Worm (Caenorhabditis elegans) whole organism, L4 larva: ENCODE measurements around the gene lin-12.

Experiments used
- F49E8.2 ChIP-seq: sonication (generic microtip); optimal IDR thresholded peaks from 2 replicates; lab custom pipeline; 2016; ENCODE audit warnings: missing compliant biosample characterization, mild to moderate bottlenecking, missing genetic modification characterization, borderline replicate concordance
- Y75B8A.6 ChIP-seq: fragments of 200-800 bp; sonication (Bioruptor generic); IDR thresholded peaks from 2 replicates; pipeline ENCODE4 v1.3.6; 2022; ENCODE audit warnings: missing genetic modification reagents, missing genetic modification characterization, missing compliant biosample characterization
- ZK546.5 ChIP-seq, 2 experiments: sonication (generic microtip); optimal IDR thresholded peaks; 2 replicates each; lab custom pipeline; 2017; ENCODE audit warnings: missing biosample characterization in 2 of 2, missing genetic modification characterization in 2 of 2
- aha-1 ChIP-seq: fragments of 150-350 bp; peaks from one replicate; lab custom pipeline; 2014; ENCODE audit warnings: missing biosample characterization, missing genetic modification characterization
- attf-4 ChIP-seq: sonication (generic microtip); optimal IDR thresholded peaks from 3 replicates; lab custom pipeline; 2017; ENCODE audit warnings: missing biosample characterization, missing genetic modification characterization
- ceh-28 ChIP-seq: fragments of 150-350 bp; optimal IDR thresholded peaks from 2 replicates; lab custom pipeline; 2014; ENCODE audit warnings: missing biosample characterization, missing genetic modification reagents, missing genetic modification characterization
- ceh-44 ChIP-seq: fragments of 200-800 bp; sonication (Bioruptor generic); IDR thresholded peaks from 2 replicates; pipeline ENCODE4 v1.3.6; 2022; ENCODE audit warnings: missing genetic modification reagents, missing genetic modification characterization, missing compliant biosample characterization
- ces-1 ChIP-seq: fragments of 150-350 bp; sonication (generic microtip); optimal IDR thresholded peaks from 4 replicates; lab custom pipeline; 2014; ENCODE audit warnings: missing biosample characterization, missing genetic modification reagents, missing genetic modification characterization
- daf-12 ChIP-seq: fragments of 150-350 bp; optimal IDR thresholded peaks from 2 replicates; lab custom pipeline; 2014; ENCODE audit warnings: missing biosample characterization, missing genetic modification reagents, missing genetic modification characterization
- daf-16 ChIP-seq, 3 experiments: sonication (generic microtip); optimal IDR thresholded peaks; 2 replicates each; lab custom pipeline; 2016 to 2017; ENCODE audit warnings: missing genetic modification characterization in 3 of 3, missing genetic modification reagents in 3 of 3, mild to moderate bottlenecking in 2 of 3, missing compliant biosample characterization in 2 of 3, missing biosample characterization in 1 of 3, moderate library complexity in 1 of 3
- duxl-1 ChIP-seq: sonication (generic microtip); optimal IDR thresholded peaks from 2 replicates; lab custom pipeline; 2016; ENCODE audit warnings: mild to moderate bottlenecking, missing genetic modification characterization, moderate library complexity, missing compliant biosample characterization; ENCODE audit not compliant: poor library complexity
- dve-1 ChIP-seq: sonication (generic microtip); optimal IDR thresholded peaks from 2 replicates; lab custom pipeline; 2017; ENCODE audit warnings: antibody characterized with exemption, mild to moderate bottlenecking, missing genetic modification characterization, missing compliant biosample characterization; ENCODE audit not compliant: insufficient read depth
- egl-27 ChIP-seq: sonication (generic microtip); optimal IDR thresholded peaks from 3 replicates; lab custom pipeline; 2017; ENCODE audit warnings: missing biosample characterization, missing genetic modification reagents, missing genetic modification characterization
- gei-8 ChIP-seq: fragments of 200-800 bp; sonication (Bioruptor generic); optimal IDR thresholded peaks from 2 replicates; lab custom pipeline; 2018; ENCODE audit warnings: mild to moderate bottlenecking, missing genetic modification characterization, missing compliant biosample characterization
- hlh-11 ChIP-seq: fragments of 200-800 bp; sonication (Bioruptor generic); optimal IDR thresholded peaks from 2 replicates; lab custom pipeline; 2018; ENCODE audit warnings: mild to moderate bottlenecking, missing genetic modification characterization, missing compliant biosample characterization
- hlh-30 ChIP-seq: sonication (generic microtip); optimal IDR thresholded peaks from 2 replicates; lab custom pipeline; 2017; ENCODE audit warnings: antibody characterized with exemption, mild to moderate bottlenecking, missing genetic modification characterization, missing compliant biosample characterization; ENCODE audit not compliant: insufficient read depth
- jun-1 ChIP-seq: fragments of 150-350 bp; optimal IDR thresholded peaks from 2 replicates; lab custom pipeline; 2014; ENCODE audit warnings: missing biosample characterization, missing genetic modification reagents, missing genetic modification characterization
- lin-1 ChIP-seq: fragments of 200-800 bp; sonication (Bioruptor generic); IDR thresholded peaks from 2 replicates; pipeline ENCODE4 v1.3.6; 2022; ENCODE audit warnings: missing genetic modification reagents, missing genetic modification characterization, missing compliant biosample characterization
- lin-13 ChIP-seq: fragments of 150-350 bp; optimal IDR thresholded peaks from 2 replicates; lab custom pipeline; 2014; ENCODE audit warnings: missing biosample characterization, missing genetic modification reagents, missing genetic modification characterization
- lin-29 ChIP-seq: fragments of 200-800 bp; sonication (Bioruptor generic); IDR thresholded peaks from 2 replicates; pipeline ENCODE4 v1.3.6; 2022; ENCODE audit warnings: missing genetic modification reagents, missing genetic modification characterization, missing compliant biosample characterization
- lsy-2 ChIP-seq, 2 experiments: fragments of 150-350 bp in 1 of 2; sonication (generic microtip) in 1 of 2; optimal IDR thresholded peaks; 2 replicates each; lab custom pipeline; 2014 to 2017; ENCODE audit warnings: missing biosample characterization in 2 of 2, missing genetic modification characterization in 2 of 2
- madf-5 ChIP-seq, 2 experiments: fragments of 200-800 bp; sonication (Bioruptor generic); IDR thresholded peaks; 2 replicates each; pipeline ENCODE4 v1.3.6; 2022; ENCODE audit warnings: missing compliant biosample characterization in 2 of 2, missing genetic modification characterization in 2 of 2
- mep-1 ChIP-seq: fragments of 150-350 bp; sonication (generic microtip); optimal IDR thresholded peaks from 3 replicates; lab custom pipeline; 2014; ENCODE audit warnings: missing biosample characterization, missing genetic modification characterization
- mes-2 ChIP-seq: sonication (generic microtip); optimal IDR thresholded peaks from 2 replicates; lab custom pipeline; 2016; ENCODE audit warnings: missing genotype, mild to moderate bottlenecking, missing genetic modification characterization, missing compliant biosample characterization; ENCODE audit not compliant: poor library complexity, severe bottlenecking
- mxl-3 ChIP-seq: fragments of 200-800 bp; sonication (Bioruptor generic); optimal IDR thresholded peaks from 2 replicates; lab custom pipeline; 2018; ENCODE audit warnings: mild to moderate bottlenecking, missing genetic modification characterization, missing compliant biosample characterization
- nhr-102 ChIP-seq: sonication (generic microtip); optimal IDR thresholded peaks from 2 replicates; lab custom pipeline; 2016; ENCODE audit warnings: mild to moderate bottlenecking, missing genetic modification characterization, moderate library complexity, missing compliant biosample characterization
- nhr-111 ChIP-seq: fragments of 200-800 bp; sonication (Bioruptor generic); optimal IDR thresholded peaks from 2 replicates; lab custom pipeline; 2018; ENCODE audit warnings: mild to moderate bottlenecking, missing genetic modification characterization, missing compliant biosample characterization
- nhr-28 ChIP-seq: fragments of 150-350 bp; optimal IDR thresholded peaks from 2 replicates; lab custom pipeline; 2014; ENCODE audit warnings: missing biosample characterization, missing genetic modification characterization
- nhr-6 ChIP-seq: fragments of 150-350 bp; optimal IDR thresholded peaks from 2 replicates; lab custom pipeline; 2014; ENCODE audit warnings: missing biosample characterization, missing genetic modification characterization
- nhr-76 ChIP-seq: fragments of 150-350 bp; optimal IDR thresholded peaks from 2 replicates; lab custom pipeline; 2014; ENCODE audit warnings: missing biosample characterization, missing genetic modification characterization
- pqm-1 ChIP-seq: sonication (generic microtip); optimal IDR thresholded peaks from 2 replicates; lab custom pipeline; 2017; ENCODE audit warnings: missing biosample characterization, missing genetic modification characterization
- rbr-2 ChIP-seq: sonication (generic microtip); optimal IDR thresholded peaks from 2 replicates; lab custom pipeline; 2016; ENCODE audit warnings: missing genotype, missing genetic modification characterization, missing compliant biosample characterization
- sdz-12 ChIP-seq: fragments of 200-800 bp; sonication (Bioruptor generic); optimal IDR thresholded peaks from 2 replicates; lab custom pipeline; 2018; ENCODE audit warnings: mild to moderate bottlenecking, missing genetic modification characterization, missing compliant biosample characterization
- spr-1 ChIP-seq: sonication (generic microtip); optimal IDR thresholded peaks from 2 replicates; lab custom pipeline; 2016; ENCODE audit warnings: mild to moderate bottlenecking, missing genetic modification characterization, missing compliant biosample characterization
- tra-1 ChIP-seq: fragments of 200-800 bp; sonication (Bioruptor generic); IDR thresholded peaks from 2 replicates; pipeline ENCODE4 v1.3.6; 2022; ENCODE audit warnings: missing genetic modification reagents, missing genetic modification characterization, missing compliant biosample characterization
- unc-130 ChIP-seq: sonication (generic microtip); optimal IDR thresholded peaks from 2 replicates; lab custom pipeline; 2016; ENCODE audit warnings: missing genetic modification reagents, missing genetic modification characterization, missing compliant biosample characterization
- unc-62 ChIP-seq, 3 experiments: fragments of 150-350 bp in 1 of 3; sonication (generic microtip); optimal IDR thresholded peaks in 2 of 3; peaks in 1 of 3; 1 replicate in 1 of 3; 2 replicates in 2 of 3; lab custom pipeline; 2014 to 2017; ENCODE audit warnings: missing biosample characterization in 3 of 3, missing genetic modification characterization in 3 of 3, missing genetic modification reagents in 3 of 3, missing genotype in 1 of 3
- zag-1 ChIP-seq: fragments of 150-350 bp; optimal IDR thresholded peaks from 2 replicates; lab custom pipeline; 2014; ENCODE audit warnings: missing biosample characterization, missing genetic modification characterization
- ztf-7 ChIP-seq: fragments of 150-350 bp; optimal IDR thresholded peaks from 2 replicates; lab custom pipeline; 2014; ENCODE audit warnings: missing biosample characterization, missing genetic modification characterization

The lin-12 gene

DNA sequence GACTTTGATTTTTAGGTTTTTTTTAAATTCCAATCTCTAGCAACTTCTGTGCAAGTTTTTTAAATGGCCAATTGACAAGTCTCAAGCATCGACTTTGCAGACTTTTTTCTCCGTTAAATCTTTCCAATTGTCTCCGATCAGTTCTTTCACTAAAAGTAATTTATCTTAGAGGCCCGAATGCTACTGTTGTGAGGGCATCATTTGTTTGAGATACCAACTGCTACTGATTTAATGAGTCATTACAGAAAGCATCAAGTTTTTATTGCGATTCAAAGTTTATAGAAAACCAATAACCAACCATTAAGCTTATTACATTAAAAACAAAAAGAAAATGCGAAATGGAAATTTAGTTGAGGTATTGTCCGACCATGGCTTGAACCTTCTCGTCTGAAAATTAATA, 8.9 kb upstream of the lin-12 start:
- TF ChIP-seq zag-1 (tag; lab: Kevin White, UChicago) (no peak), aha-1 (tag; lab: Kevin White, UChicago) (peak; percentile 22), sdz-12 (GFP tag; lab: Kevin White, UChicago) (no peak)

DNA sequence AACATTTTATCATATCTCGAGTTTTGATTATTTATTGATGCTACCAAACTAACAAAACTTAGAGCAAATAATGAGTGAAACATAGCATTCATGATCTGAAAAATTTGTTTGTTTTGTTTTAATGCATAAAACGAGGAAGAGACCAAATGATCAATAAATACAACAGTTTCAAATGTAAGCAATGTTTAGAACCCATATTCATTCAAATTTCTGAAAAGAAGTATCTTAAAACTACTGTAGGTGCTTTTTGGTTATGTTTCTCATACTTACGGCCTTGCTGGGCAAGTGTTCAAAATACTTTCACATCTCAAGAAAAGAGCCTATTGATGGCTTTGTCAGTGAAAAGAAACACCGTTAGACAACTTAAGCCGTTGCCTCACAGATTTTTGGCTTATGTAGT, 6.4 kb upstream of the lin-12 start, which contains the start of gene F02A9.1:
F02A9.1 (minus strand) TSS at position 101 of the 400 bp plus-strand sequence.
- no peak for TF ChIP-seq unc-130 (GFP tag; lab: Kevin White, UChicago)
- no peak for TF ChIP-seq jun-1
- TF ChIP-seq nhr-111 (GFP tag; lab: Kevin White, UChicago): no peak
- no peak for TF ChIP-seq ZK546.5 (tag; optimal IDR thresholded peaks at IDR 0.05; lab: Kevin White, UChicago)
- TF ChIP-seq hlh-30 (tag; lab: Kevin White, UChicago): no peak
- no peak for TF ChIP-seq rbr-2 (tag; lab: Kevin White, UChicago)
- no peak for TF ChIP-seq dve-1 (tag; lab: Kevin White, UChicago)

DNA sequence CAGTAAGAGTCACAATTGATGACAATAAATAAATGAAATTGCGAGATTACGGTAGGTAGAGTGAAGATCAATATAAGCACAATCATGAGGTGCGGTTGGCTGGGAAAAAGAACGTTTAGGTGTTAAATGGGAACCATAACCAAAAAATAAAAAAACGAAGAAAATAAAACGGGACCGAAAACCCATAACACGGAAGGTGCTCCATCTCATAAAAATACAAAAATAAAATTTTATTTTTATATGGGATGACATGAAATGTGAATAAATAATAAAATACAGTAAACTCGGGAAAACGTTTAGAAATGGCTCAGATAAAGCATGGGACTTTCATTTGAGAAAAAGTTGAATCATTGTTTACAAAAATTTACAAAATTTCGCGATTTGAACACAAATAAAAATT, 4.3 kb upstream of the lin-12 start, which contains the start of gene F02A9.7:
F02A9.7 (minus strand) TSS at position 101 of the 400 bp plus-strand sequence.
- no peak for TF ChIP-seq nhr-6 (tag; lab: Kevin White, UChicago)
- no peak for TF ChIP-seq F49E8.2 (tag; lab: Kevin White, UChicago)
- TF ChIP-seq hlh-11 (tag; lab: Kevin White, UChicago): no peak
- TF ChIP-seq ztf-7 (tag; lab: Kevin White, UChicago): no peak
- TF ChIP-seq mes-2 (tag; lab: Kevin White, UChicago): no peak
- TF ChIP-seq ceh-44: no peak
- TF ChIP-seq daf-12 (tag; lab: Kevin White, UChicago): no peak
- TF ChIP-seq, all 104 proteins: peak for 0

DNA sequence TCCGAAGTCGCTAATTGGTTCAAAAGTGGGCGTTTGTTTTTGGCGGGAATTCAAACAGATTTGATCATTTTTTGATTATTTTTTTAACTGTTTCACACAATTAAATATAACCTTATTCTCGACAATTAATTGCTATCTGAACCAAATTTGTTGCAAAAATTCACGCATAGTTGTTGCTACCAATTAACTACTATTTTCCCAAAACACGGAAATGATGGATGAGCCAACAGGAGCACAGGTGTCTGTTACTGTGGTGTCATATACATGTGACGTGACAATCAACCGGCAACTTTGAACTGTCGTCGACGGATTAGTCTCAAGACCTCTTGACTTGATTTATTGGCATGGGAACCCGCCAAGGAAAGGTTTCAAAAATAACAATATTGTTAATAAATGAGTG, 1.4 kb upstream of the lin-12 start:
- TF ChIP-seq unc-62 (GFP tag; optimal IDR thresholded peaks at IDR 0.05 in 1 of 2; lab: Kevin White, UChicago): peak in 1 of 2 experiments; percentile 93
- TF ChIP-seq unc-62 (tag; optimal IDR thresholded peaks at IDR 0.05; lab: Kevin White, UChicago): no peak
- no peak for TF ChIP-seq daf-12 (tag; lab: Kevin White, UChicago)
- TF ChIP-seq lin-1 (GFP tag; lab: Robert Waterston, UW): no peak
- no peak for TF ChIP-seq hlh-11 (tag; lab: Kevin White, UChicago)

DNA sequence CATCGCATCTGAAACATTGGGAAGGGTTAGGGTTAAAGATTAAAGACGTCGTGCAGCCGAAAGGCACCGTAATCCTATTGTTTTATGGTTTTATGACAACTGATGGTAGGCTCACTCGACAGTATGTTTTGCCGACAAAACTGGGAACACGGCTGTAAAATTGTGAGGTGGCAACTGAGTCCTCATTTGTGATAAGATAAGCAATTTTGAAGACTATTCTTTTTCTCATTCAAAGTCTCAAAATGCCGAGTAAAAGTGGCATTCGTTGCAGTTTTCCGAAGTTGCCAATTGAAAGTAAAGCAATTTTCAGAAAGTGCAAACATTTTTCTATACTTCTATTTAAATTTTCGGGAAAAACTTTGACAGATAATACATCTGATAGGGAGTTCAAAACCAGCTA, 1.6 kb downstream of the lin-12 start:
- TF ChIP-seq aha-1 (tag; lab: Kevin White, UChicago) (peak; percentile 71), dve-1 (tag; lab: Kevin White, UChicago) (peak; percentile 1), pqm-1 (tag; lab: Kevin White, UChicago) (peak; percentile 59), Y75B8A.6 (GFP tag; lab: Robert Waterston, UW) (no peak), daf-12 (tag; lab: Kevin White, UChicago) (no peak)

DNA sequence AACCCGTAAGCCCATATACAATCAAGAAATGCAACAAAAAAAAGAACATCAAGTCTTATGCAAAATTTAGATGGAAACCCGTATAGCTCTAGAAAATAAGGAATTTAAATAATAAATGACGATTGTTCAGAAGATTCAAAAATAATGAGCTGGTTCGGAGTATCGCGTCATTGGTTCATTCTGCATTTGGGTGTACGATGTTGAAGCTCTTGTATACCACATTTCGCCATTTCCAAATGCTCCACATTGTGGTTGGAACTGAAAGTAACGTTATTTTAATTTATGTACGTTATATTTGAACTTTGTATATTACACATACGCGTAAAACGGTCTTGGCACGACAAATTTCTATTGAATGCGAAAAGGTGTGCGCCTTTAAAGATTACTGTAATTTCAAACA, 11.0 kb downstream of the lin-12 start:
- TF ChIP-seq attf-4: no peak
- TF ChIP-seq ztf-7 (tag; lab: Kevin White, UChicago): no peak
- TF ChIP-seq ceh-28 (tag; lab: Kevin White, UChicago): no peak
- no peak for TF ChIP-seq madf-5 (GFP tag; IDR thresholded peaks at IDR 0.05; lab: Robert Waterston, UW)
- TF ChIP-seq spr-1 (tag; lab: Kevin White, UChicago): peak; percentile 39
- no peak for TF ChIP-seq tra-1 (GFP tag; lab: Robert Waterston, UW)
- peak in 1 of 2 experiments; percentile 30 for TF ChIP-seq daf-16 (GFP tag; optimal IDR thresholded peaks at IDR 0.05; lab: Kevin White, UChicago)
- peak; percentile 36 for TF ChIP-seq daf-16 (tag; optimal IDR thresholded peaks at IDR 0.05; lab: Kevin White, UChicago)
- no peak for TF ChIP-seq nhr-28 (tag; lab: Kevin White, UChicago)
- no peak for TF ChIP-seq gei-8 (GFP tag; lab: Kevin White, UChicago)
- no peak for TF ChIP-seq nhr-76 (tag; lab: Kevin White, UChicago)
- TF ChIP-seq nhr-102 (tag; lab: Kevin White, UChicago): peak; percentile 38
- TF ChIP-seq mxl-3 (GFP tag; lab: Kevin White, UChicago): no peak
- no peak for TF ChIP-seq lin-13
- TF ChIP-seq jun-1: no peak
- no peak for TF ChIP-seq ces-1 (GFP tag; lab: Kevin White, UChicago)
- no peak for TF ChIP-seq lin-29
- peak in 1 of 2 experiments; percentile 55 for TF ChIP-seq lsy-2 (tag; optimal IDR thresholded peaks at IDR 0.05; lab: Kevin White, UChicago)
- peak; percentile 53 for TF ChIP-seq mep-1 (tag; lab: Kevin White, UChicago)
- TF ChIP-seq egl-27: no peak
- TF ChIP-seq F49E8.2 (tag; lab: Kevin White, UChicago): no peak
- TF ChIP-seq daf-12 (tag; lab: Kevin White, UChicago): no peak
- TF ChIP-seq duxl-1 (tag; lab: Kevin White, UChicago): peak; percentile 55
